Fruit fly (Drosophila melanogaster) whole organism, embryonic: Measurements from ENCODE around the gene CG5758.

ENCODE experiments used
- Atf-2 ChIP-seq: fragments of 200-800 bp; sonication (Bioruptor generic); optimal IDR thresholded peaks from 2 replicates; lab custom pipeline; 2016; ENCODE audit warnings: missing biosample characterization, missing genetic modification characterization
- CG12219 ChIP-seq: fragments of 200-800 bp; sonication (Bioruptor generic); optimal IDR thresholded peaks from 3 replicates; lab custom pipeline; 2018; ENCODE audit warnings: missing biosample characterization, mild to moderate bottlenecking, missing genetic modification characterization
- CG15073 ChIP-seq: fragments of 200-800 bp; sonication (Bioruptor generic); optimal IDR thresholded peaks from 2 replicates; lab custom pipeline; 2016; ENCODE audit warnings: missing biosample characterization, missing genetic modification characterization
- CG16813 ChIP-seq: fragments of 200-800 bp; sonication (Bioruptor generic); IDR thresholded peaks from 3 replicates; pipeline ENCODE4 v1.3.6; 2022; ENCODE audit warnings: missing biosample characterization, missing genetic modification characterization; ENCODE audit not compliant: partially characterized antibody
- CG17361 ChIP-seq: fragments of 200-800 bp; sonication (Bioruptor generic); IDR thresholded peaks from 3 replicates; pipeline ENCODE4 v1.3.6; 2022; ENCODE audit warnings: missing biosample characterization, missing genetic modification characterization
- CG17612 ChIP-seq: fragments of 200-800 bp; sonication (Bioruptor generic); IDR thresholded peaks from 2 replicates; pipeline ENCODE4 v1.3.6; 2022; ENCODE audit warnings: missing biosample characterization, missing genetic modification characterization
- CG18764 ChIP-seq: fragments of 200-800 bp; sonication (Bioruptor generic); optimal IDR thresholded peaks from 3 replicates; lab custom pipeline; 2016; ENCODE audit warnings: missing biosample characterization, missing genetic modification characterization
- CG33213 ChIP-seq: fragments of 200-800 bp; sonication (Bioruptor generic); optimal IDR thresholded peaks from 3 replicates; lab custom pipeline; 2016; ENCODE audit warnings: missing biosample characterization, missing genetic modification characterization
- CG33557 ChIP-seq: fragments of 200-800 bp; sonication (Bioruptor generic); optimal IDR thresholded peaks from 2 replicates; lab custom pipeline; 2019; ENCODE audit warnings: missing biosample characterization, mild to moderate bottlenecking, missing genetic modification characterization, moderate library complexity
- CG3407 ChIP-seq: fragments of 200-800 bp; sonication (Bioruptor generic); optimal IDR thresholded peaks from 2 replicates; lab custom pipeline; 2018; ENCODE audit warnings: missing biosample characterization, mild to moderate bottlenecking, missing genetic modification characterization
- CG34422 ChIP-seq: fragments of 200-800 bp; sonication (Bioruptor generic); IDR thresholded peaks from 3 replicates; pipeline ENCODE4 v1.3.6; 2022; ENCODE audit warnings: missing biosample characterization, missing genetic modification characterization
- CG3847 ChIP-seq: fragments of 200-800 bp; sonication (Bioruptor generic); IDR thresholded peaks from 2 replicates; pipeline ENCODE4 v1.3.6; 2022; ENCODE audit warnings: missing biosample characterization, missing genetic modification characterization
- CG4360 ChIP-seq: fragments of 200-800 bp; sonication (Bioruptor generic); IDR thresholded peaks from 2 replicates; pipeline ENCODE4 v1.3.6; 2022; ENCODE audit warnings: missing biosample characterization, missing genetic modification characterization
- CG4730 ChIP-seq: fragments of 200-800 bp; sonication (Bioruptor generic); IDR thresholded peaks from 2 replicates; pipeline ENCODE4 v1.3.6; 2022; ENCODE audit warnings: missing biosample characterization, missing genetic modification characterization
- CG8281 ChIP-seq: fragments of 200-800 bp; sonication (Bioruptor generic); optimal IDR thresholded peaks from 2 replicates; lab custom pipeline; 2018; ENCODE audit warnings: missing biosample characterization, mild to moderate bottlenecking, missing genetic modification characterization, moderate library complexity
- CG9817 ChIP-seq: fragments of 200-800 bp; sonication (Bioruptor generic); optimal IDR thresholded peaks from 2 replicates; lab custom pipeline; 2018; ENCODE audit warnings: missing biosample characterization, mild to moderate bottlenecking, missing genetic modification characterization, moderate library complexity
- Ets65A ChIP-seq: fragments of 200-800 bp; sonication (Bioruptor generic); peaks from one replicate; lab custom pipeline; 2016; ENCODE audit warnings: missing biosample characterization, missing genetic modification characterization
- Fer1 ChIP-seq: fragments of 200-800 bp; sonication (Bioruptor generic); optimal IDR thresholded peaks from 2 replicates; lab custom pipeline; 2017; ENCODE audit warnings: missing biosample characterization, mild to moderate bottlenecking, missing genetic modification characterization
- Gsc ChIP-seq: fragments of 200-800 bp; sonication (Bioruptor generic); IDR thresholded peaks from 2 replicates; pipeline ENCODE4 v1.3.6; 2022; ENCODE audit warnings: missing biosample characterization, missing genetic modification characterization
- HmgD ChIP-seq: fragments of 200-800 bp; sonication (Bioruptor generic); optimal IDR thresholded peaks from 3 replicates; lab custom pipeline; 2016; ENCODE audit warnings: missing biosample characterization, missing genetic modification characterization
- Hr3 ChIP-seq: fragments of 200-800 bp; sonication (Bioruptor generic); optimal IDR thresholded peaks from 3 replicates; lab custom pipeline; 2016; ENCODE audit warnings: missing biosample characterization, missing genetic modification characterization
- Hr39 ChIP-seq: fragments of >200 bp; optimal IDR thresholded peaks from 2 replicates; lab custom pipeline; 2017
- Oaz ChIP-seq: fragments of 200-800 bp; sonication (Bioruptor generic); IDR thresholded peaks from 2 replicates; pipeline ENCODE4 v1.3.6; 2022; ENCODE audit warnings: missing biosample characterization, missing genetic modification characterization
- Opbp ChIP-seq: fragments of 200-800 bp; sonication (Bioruptor generic); IDR thresholded peaks from 3 replicates; pipeline ENCODE4 v1.3.6; 2022; ENCODE audit warnings: missing biosample characterization, missing genetic modification characterization; ENCODE audit not compliant: partially characterized antibody
- Pdp1 ChIP-seq, 2 experiments: fragments of 200-800 bp; sonication (Bioruptor generic); optimal IDR thresholded peaks; 3 replicates each; lab custom pipeline; 2016; ENCODE audit warnings: missing biosample characterization in 2 of 2, missing genetic modification characterization in 2 of 2, mild to moderate bottlenecking in 1 of 2, moderate library complexity in 1 of 2
- Ravus ChIP-seq: fragments of 200-800 bp; sonication (Bioruptor generic); IDR thresholded peaks from 2 replicates; pipeline ENCODE4 v1.3.6; 2022; ENCODE audit warnings: missing biosample characterization, missing genetic modification characterization
- TFAM ChIP-seq: fragments of 200-800 bp; sonication (Bioruptor generic); optimal IDR thresholded peaks from 2 replicates; lab custom pipeline; 2017; ENCODE audit warnings: missing biosample characterization, missing genetic modification characterization, inconsistent platforms
- Xbp1 ChIP-seq: fragments of 200-800 bp; sonication (Bioruptor generic); optimal IDR thresholded peaks from 3 replicates; lab custom pipeline; 2016; ENCODE audit warnings: missing biosample characterization, mild to moderate bottlenecking, missing genetic modification characterization
- bigmax ChIP-seq: fragments of 200-800 bp; sonication (Bioruptor generic); optimal IDR thresholded peaks from 2 replicates; lab custom pipeline; 2018; ENCODE audit warnings: missing biosample characterization, mild to moderate bottlenecking, missing genetic modification characterization
- cad ChIP-seq: fragments of >200 bp; optimal IDR thresholded peaks from 2 replicates; lab custom pipeline; 2017; ENCODE audit warnings: missing biosample characterization, missing genetic modification characterization
- da ChIP-seq: fragments of 200-800 bp; sonication (Bioruptor generic); optimal IDR thresholded peaks from 2 replicates; lab custom pipeline; 2016; ENCODE audit warnings: missing biosample characterization, missing genetic modification characterization
- dimm ChIP-seq: fragments of 200-800 bp; sonication (Bioruptor generic); IDR thresholded peaks from 2 replicates; pipeline ENCODE4 v1.3.6; 2022; ENCODE audit warnings: missing biosample characterization, missing genetic modification characterization
- eve ChIP-seq, 2 experiments: fragments of >200 bp; optimal IDR thresholded peaks; 2 replicates each; lab custom pipeline; 2017; ENCODE audit warnings: missing biosample characterization in 2 of 2, missing genetic modification characterization in 2 of 2
- gce ChIP-seq: fragments of 200-800 bp; sonication (Bioruptor generic); IDR thresholded peaks from 3 replicates; pipeline ENCODE4 v1.3.6; 2022; ENCODE audit warnings: missing biosample characterization, missing genetic modification characterization
- grn ChIP-seq: fragments of 200-800 bp; sonication (Bioruptor generic); optimal IDR thresholded peaks from 3 replicates; lab custom pipeline; 2017; ENCODE audit warnings: missing biosample characterization, missing genetic modification characterization
- hb ChIP-seq: fragments of 200-800 bp; sonication (Bioruptor generic); IDR thresholded peaks from 3 replicates; pipeline ENCODE4 v1.3.6; 2022; ENCODE audit warnings: missing biosample characterization, missing genetic modification characterization; ENCODE audit not compliant: partially characterized antibody
- maf-S ChIP-seq: fragments of 200-800 bp; sonication (Bioruptor generic); optimal IDR thresholded peaks from 2 replicates; lab custom pipeline; 2016; ENCODE audit warnings: missing biosample characterization, missing genetic modification characterization
- nom ChIP-seq: fragments of 200-800 bp; sonication (Bioruptor generic); optimal IDR thresholded peaks from 2 replicates; lab custom pipeline; 2017; ENCODE audit warnings: missing biosample characterization, missing genetic modification characterization, mild to moderate bottlenecking, moderate library complexity, missing genetic modification reagents
- otp ChIP-seq: fragments of 200-800 bp; sonication (Bioruptor generic); IDR thresholded peaks from 3 replicates; pipeline ENCODE4, ENCODE4 v1.3.6; 2022; ENCODE audit warnings: missing biosample characterization, missing genetic modification characterization
- row ChIP-seq: fragments of 200-800 bp; sonication (Bioruptor generic); IDR thresholded peaks from 3 replicates; pipeline ENCODE4 v1.3.6; 2022; ENCODE audit warnings: missing biosample characterization, missing genetic modification characterization
- sd ChIP-seq: fragments of 200-800 bp; sonication (Bioruptor generic); optimal IDR thresholded peaks from 3 replicates; lab custom pipeline; 2018; ENCODE audit warnings: missing biosample characterization, mild to moderate bottlenecking, missing genetic modification characterization, moderate library complexity
- sima ChIP-seq: fragments of 200-800 bp; sonication (Bioruptor generic); optimal IDR thresholded peaks from 2 replicates; lab custom pipeline; 2016; ENCODE audit warnings: missing biosample characterization, missing genetic modification characterization
- tio ChIP-seq: fragments of 200-800 bp; sonication (Bioruptor generic); optimal IDR thresholded peaks from 2 replicates; lab custom pipeline; 2017; ENCODE audit warnings: missing biosample characterization, missing genetic modification characterization, inconsistent platforms
- tll ChIP-seq, 2 experiments: fragments of 200-800 bp in 1 of 2; fragments of >200 bp in 1 of 2; sonication (Bioruptor generic) in 1 of 2; optimal IDR thresholded peaks; 2 replicates each; lab custom pipeline; 2017 to 2019; ENCODE audit warnings: missing biosample characterization in 2 of 2, missing genetic modification characterization in 2 of 2, mild to moderate bottlenecking in 1 of 2, moderate library complexity in 1 of 2
- ttk ChIP-seq: fragments of 200-800 bp; sonication (Bioruptor generic); IDR thresholded peaks from 2 replicates; pipeline ENCODE4 v2.1.2; 2022; ENCODE audit warnings: missing biosample characterization, missing genetic modification characterization
- twi ChIP-seq: fragments of 200-800 bp; optimal IDR thresholded peaks from 2 replicates; lab custom pipeline; 2019; ENCODE audit warnings: missing biosample characterization, mild to moderate bottlenecking, missing genetic modification characterization, moderate library complexity
- wek ChIP-seq: fragments of 200-800 bp; sonication (Bioruptor generic); optimal IDR thresholded peaks from 3 replicates; lab custom pipeline; 2018; ENCODE audit warnings: missing biosample characterization, mild to moderate bottlenecking, missing genetic modification characterization, moderate library complexity
- zen2 ChIP-seq: fragments of 200-800 bp; sonication (Bioruptor generic); IDR thresholded peaks from 3 replicates; pipeline ENCODE4 v1.3.6; 2022; ENCODE audit warnings: missing biosample characterization, missing genetic modification characterization; ENCODE audit not compliant: partially characterized antibody

Gene CG5758

DNA sequence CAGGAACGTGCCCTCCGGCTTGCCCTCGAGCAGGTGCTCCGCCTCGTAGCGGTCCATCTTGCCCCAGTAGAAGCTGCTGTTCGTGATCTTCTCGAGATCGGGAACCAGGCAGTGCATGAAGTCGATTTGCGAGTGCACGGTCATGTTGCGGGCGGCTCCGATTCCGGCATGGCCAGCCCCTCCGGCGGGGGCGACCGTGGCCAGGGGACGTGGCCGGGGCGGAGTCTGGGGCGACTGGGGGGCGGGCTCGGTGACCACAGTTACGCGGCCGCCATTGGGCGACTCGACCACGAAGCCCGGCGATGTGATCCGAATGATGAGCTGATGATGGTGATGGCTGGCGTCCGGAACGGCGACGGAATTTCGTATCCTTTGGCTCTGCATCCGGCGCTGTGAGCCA is 20.7 kb downstream of the CG5758 start:
- TF ChIP-seq Hr39 (lab: Kevin White, UChicago) (peak; percentile 80), gce (GFP tag; lab: Robert Waterston, UW) (no peak), sd (no peak), zen2 (0 out of 3 replicates have a peak, but pooled peaks have one; percentile 33), CG4730 (GFP tag; lab: Robert Waterston, UW) (no peak), Pdp1 (GFP tag; optimal IDR thresholded peaks at IDR 0.05; lab: Kevin White, UChicago) (no peak), CG9817 (tag; lab: Kevin White, UChicago) (no peak), dimm (GFP tag; lab: Robert Waterston, UW) (0 out of 2 replicates have a peak, but pooled peaks have one; percentile 30), Gsc (GFP tag; lab: Robert Waterston, UW) (no peak), hb (GFP tag; lab: Robert Waterston, UW) (0 out of 3 replicates have a peak, but pooled peaks have one; percentile 35), CG18764 (GFP tag; lab: Kevin White, UChicago) (no peak), CG17612 (GFP tag; lab: Robert Waterston, UW) (no peak), CG34422 (GFP tag; lab: Robert Waterston, UW) (no peak), row (GFP tag; lab: Robert Waterston, UW) (no peak), tll (GFP tag; optimal IDR thresholded peaks at IDR 0.05; lab: Kevin White, UChicago) (no peak), bigmax (no peak), CG12219 (GFP tag; lab: Kevin White, UChicago) (no peak)

- TF ChIP-seq Opbp (no peak), CG4360 (GFP tag; lab: Robert Waterston, UW) (0 out of 2 replicates have a peak, but pooled peaks have one; percentile 7), Fer1 (GFP tag; lab: Kevin White, UChicago) (peak; percentile 70), TFAM (GFP tag; lab: Kevin White, UChicago) (no peak), Xbp1 (peak; percentile 68), ttk (GFP tag; lab: Robert Waterston, UW) (peak; percentile 74), CG8281 (no peak), wek (GFP tag; lab: Kevin White, UChicago) (no peak), CG33557 (GFP tag; lab: Kevin White, UChicago) (no peak), HmgD (GFP tag; lab: Kevin White, UChicago) (no peak), Ets65A (GFP tag; lab: Kevin White, UChicago) (peak; percentile 81), CG17612 (GFP tag; lab: Robert Waterston, UW) (no peak), da (GFP tag; lab: Kevin White, UChicago) (no peak), eve (GFP tag; optimal IDR thresholded peaks at IDR 0.05; lab: Kevin White, UChicago) (no peak), maf-S (GFP tag; lab: Kevin White, UChicago) (peak; percentile 4), grn (GFP tag; lab: Kevin White, UChicago) (peak; percentile 0), Atf-2 (GFP tag; lab: Kevin White, UChicago) (peak; percentile 9), tio (GFP tag; lab: Kevin White, UChicago) (no peak), Oaz (0 out of 2 replicates have a peak, but pooled peaks have one; percentile 14), nom (GFP tag; lab: Kevin White, UChicago) (peak; percentile 71), CG3847 (GFP tag; lab: Robert Waterston, UW) (peak; percentile 40; the same call in 1 of the 2 replicates), CG15073 (GFP tag; lab: Kevin White, UChicago) (no peak), otp (GFP tag; lab: Robert Waterston, UW) (no peak; the same call in 2 of the 3 replicates), Hr3 (GFP tag; lab: Kevin White, UChicago) (peak; percentile 61), Ravus (GFP tag; lab: Robert Waterston, UW) (no peak; the same call in 1 of the 2 replicates), twi (tag; lab: Kevin White, UChicago) (peak; percentile 2), CG3407 (GFP tag; lab: Kevin White, UChicago) (peak; percentile 36), cad (GFP tag; lab: Kevin White, UChicago) (no peak), sd (peak; percentile 5), CG16813 (no peak; the same call in 2 of the 3 replicates), sima (GFP tag; lab: Kevin White, UChicago) (no peak), CG17361 (GFP tag; lab: Robert Waterston, UW) (peak; percentile 83), CG33213 (GFP tag; lab: Kevin White, UChicago) (no peak)
Observed at dm6 chr2L:18141471-18142345, 21.9 kb downstream of the CG5758 start.
